Worm (Caenorhabditis elegans) whole organism, late embryonic: ENCODE measurements around the gene F02E11.3.

Experiments used
- ceh-19 ChIP-seq: fragments of 200-800 bp; sonication (Bioruptor generic); optimal IDR thresholded peaks from 2 replicates; lab custom pipeline; 2018; ENCODE audit warnings: mild to moderate bottlenecking, missing genetic modification characterization, missing compliant biosample characterization
- ceh-24 ChIP-seq: sonication (generic microtip); optimal IDR thresholded peaks from 2 replicates; lab custom pipeline; 2016; ENCODE audit warnings: mild to moderate bottlenecking, missing genetic modification characterization, missing compliant biosample characterization
- dve-1 ChIP-seq: sonication (generic microtip); optimal IDR thresholded peaks from 2 replicates; lab custom pipeline; 2017; ENCODE audit warnings: antibody characterized with exemption, mild to moderate bottlenecking, missing genetic modification characterization, missing compliant biosample characterization
- gmeb-2 ChIP-seq: sonication (generic microtip); optimal IDR thresholded peaks from 2 replicates; lab custom pipeline; 2016; ENCODE audit warnings: missing genetic modification characterization, inconsistent platforms, missing compliant biosample characterization
- lin-11 ChIP-seq: fragments of 200-800 bp; sonication (Bioruptor generic); optimal IDR thresholded peaks from 2 replicates; lab custom pipeline; 2018; ENCODE audit warnings: mild to moderate bottlenecking, missing genetic modification characterization, missing compliant biosample characterization
- nfya-1 ChIP-seq: sonication (generic microtip); optimal IDR thresholded peaks from 2 replicates; lab custom pipeline; 2017; ENCODE audit warnings: missing genetic modification characterization, mild to moderate bottlenecking, missing compliant biosample characterization, antibody characterized with exemption, moderate library complexity
- nhr-232 ChIP-seq: sonication (generic microtip); optimal IDR thresholded peaks from 2 replicates; lab custom pipeline; 2016; ENCODE audit warnings: missing genetic modification characterization, missing compliant biosample characterization
- pat-9 ChIP-seq: fragments of 200-800 bp; sonication (Bioruptor generic); optimal IDR thresholded peaks from 2 replicates; lab custom pipeline; 2018; ENCODE audit warnings: mild to moderate bottlenecking, missing genetic modification characterization, moderate library complexity, missing compliant biosample characterization
- unc-55 ChIP-seq: sonication (generic microtip); optimal IDR thresholded peaks from 2 replicates; lab custom pipeline; 2017; ENCODE audit warnings: missing biosample characterization, missing genetic modification reagents, missing genetic modification characterization

- TF ChIP-seq ceh-24 (tag; lab: Kevin White, UChicago) (no peak), gmeb-2 (tag; lab: Kevin White, UChicago) (no peak), pat-9 (no peak), ceh-19 (no peak), nfya-1 (tag; lab: Kevin White, UChicago) (no peak), lin-11 (tag; lab: Kevin White, UChicago) (no peak), dve-1 (tag; lab: Kevin White, UChicago) (no peak), unc-55 (GFP tag; lab: Kevin White, UChicago) (no peak), nhr-232 (tag; lab: Kevin White, UChicago) (no peak)
These were observed 36.3 kb upstream of the F02E11.3 start for ce11 chrII:3310957-3311657.
